Worm (Caenorhabditis elegans) whole organism, late embryonic: Measurements from ENCODE around the gene pad-2.

Experiments used
- C08G9.2 ChIP-seq: sonication (generic microtip); optimal IDR thresholded peaks from 2 replicates; lab custom pipeline; 2016; ENCODE audit warnings: mild to moderate bottlenecking, missing genetic modification characterization, moderate library complexity, missing compliant biosample characterization
- C38D4.7 ChIP-seq: fragments of 200-800 bp; sonication (Bioruptor generic); optimal IDR thresholded peaks from 2 replicates; lab custom pipeline; 2018; ENCODE audit warnings: mild to moderate bottlenecking, missing genetic modification characterization, moderate library complexity, missing compliant biosample characterization
- K02D7.2 ChIP-seq: sonication (generic microtip); optimal IDR thresholded peaks from 2 replicates; lab custom pipeline; 2017; ENCODE audit warnings: mild to moderate bottlenecking, missing genetic modification characterization, missing compliant biosample characterization
- T23F11.4 ChIP-seq: fragments of 200-800 bp; sonication (Bioruptor generic); optimal IDR thresholded peaks from 2 replicates; lab custom pipeline; 2018; ENCODE audit warnings: mild to moderate bottlenecking, missing genetic modification characterization, missing compliant biosample characterization
- ama-1 ChIP-seq: fragments of 150-350 bp; optimal IDR thresholded peaks from 2 replicates; lab custom pipeline; 2014
- ceh-2 ChIP-seq: sonication (generic microtip); optimal IDR thresholded peaks from 2 replicates; lab custom pipeline; 2016; ENCODE audit warnings: missing genotype, missing genetic modification characterization, missing compliant biosample characterization
- ceh-34 ChIP-seq: sonication (generic microtip); optimal IDR thresholded peaks from 2 replicates; lab custom pipeline; 2016; ENCODE audit warnings: mild to moderate bottlenecking, missing genetic modification characterization, missing compliant biosample characterization
- ceh-45 ChIP-seq: fragments of 200-800 bp; sonication (Bioruptor generic); IDR thresholded peaks from 2 replicates; pipeline ENCODE4 v1.3.6; 2022; ENCODE audit warnings: missing genetic modification reagents, missing genetic modification characterization, missing compliant biosample characterization
- ceh-48 ChIP-seq: sonication (generic microtip); optimal IDR thresholded peaks from 2 replicates; lab custom pipeline; 2016; ENCODE audit warnings: missing genetic modification characterization, inconsistent platforms, missing compliant biosample characterization
- che-1 ChIP-seq: sonication (generic microtip); optimal IDR thresholded peaks from 2 replicates; lab custom pipeline; 2016; ENCODE audit warnings: mild to moderate bottlenecking, missing genetic modification characterization, missing compliant biosample characterization
- dmd-4 ChIP-seq: sonication (generic microtip); optimal IDR thresholded peaks from 2 replicates; lab custom pipeline; 2016; ENCODE audit warnings: borderline replicate concordance, missing genetic modification characterization, missing compliant biosample characterization
- dve-1 ChIP-seq: sonication (generic microtip); optimal IDR thresholded peaks from 2 replicates; lab custom pipeline; 2017; ENCODE audit warnings: antibody characterized with exemption, mild to moderate bottlenecking, missing genetic modification characterization, missing compliant biosample characterization
- elt-4 ChIP-seq: sonication (generic microtip); optimal IDR thresholded peaks from 2 replicates; lab custom pipeline; 2016; ENCODE audit warnings: missing genetic modification characterization, missing compliant biosample characterization
- fax-1 ChIP-seq: sonication (generic microtip); optimal IDR thresholded peaks from 2 replicates; lab custom pipeline; 2016; ENCODE audit warnings: missing genotype, missing genetic modification characterization, missing compliant biosample characterization
- fkh-10 ChIP-seq: fragments of 150-350 bp; optimal IDR thresholded peaks from 2 replicates; lab custom pipeline; 2014; ENCODE audit warnings: missing biosample characterization, missing genetic modification reagents, missing genetic modification characterization
- fkh-6 ChIP-seq: sonication (generic microtip); optimal IDR thresholded peaks from 2 replicates; lab custom pipeline; 2016; ENCODE audit warnings: missing genetic modification characterization, missing compliant biosample characterization
- hlh-30 ChIP-seq: sonication (generic microtip); optimal IDR thresholded peaks from 2 replicates; lab custom pipeline; 2017; ENCODE audit warnings: antibody characterized with exemption, missing genetic modification characterization, missing compliant biosample characterization; ENCODE audit not compliant: insufficient read depth
- hlh-8 ChIP-seq: sonication (generic microtip); optimal IDR thresholded peaks from 2 replicates; lab custom pipeline; 2016; ENCODE audit warnings: missing genotype, missing genetic modification characterization, missing compliant biosample characterization
- lim-6 ChIP-seq: sonication (generic microtip); optimal IDR thresholded peaks from 2 replicates; lab custom pipeline; 2016; ENCODE audit warnings: missing genetic modification characterization, missing compliant biosample characterization
- madf-2 ChIP-seq: sonication (generic microtip); optimal IDR thresholded peaks from 2 replicates; lab custom pipeline; 2017; ENCODE audit warnings: missing genetic modification characterization, missing compliant biosample characterization
- mec-3 ChIP-seq: sonication (generic microtip); optimal IDR thresholded peaks from 2 replicates; lab custom pipeline; 2016; ENCODE audit warnings: borderline replicate concordance, missing genetic modification characterization, missing compliant biosample characterization
- nhr-11 ChIP-seq: fragments of 150-350 bp; optimal IDR thresholded peaks from 2 replicates; lab custom pipeline; 2014; ENCODE audit warnings: missing biosample characterization, missing genetic modification characterization
- nhr-232 ChIP-seq: sonication (generic microtip); optimal IDR thresholded peaks from 2 replicates; lab custom pipeline; 2016; ENCODE audit warnings: missing genetic modification characterization, missing compliant biosample characterization
- pag-3 ChIP-seq: sonication (generic microtip); optimal IDR thresholded peaks from 2 replicates; lab custom pipeline; 2016; ENCODE audit warnings: missing compliant biosample characterization, missing genetic modification characterization, borderline replicate concordance
- pat-9 ChIP-seq: fragments of 200-800 bp; sonication (Bioruptor generic); optimal IDR thresholded peaks from 2 replicates; lab custom pipeline; 2018; ENCODE audit warnings: mild to moderate bottlenecking, missing genetic modification characterization, moderate library complexity, missing compliant biosample characterization
- pha-2 ChIP-seq: sonication (generic microtip); optimal IDR thresholded peaks from 2 replicates; lab custom pipeline; 2017; ENCODE audit warnings: mild to moderate bottlenecking, missing genetic modification characterization, missing compliant biosample characterization
- pha-4 ChIP-seq: fragments of 150-350 bp; optimal IDR thresholded peaks from 2 replicates; lab custom pipeline; 2018; ENCODE audit warnings: missing biosample characterization, missing genetic modification reagents, missing genetic modification characterization
- pqm-1 ChIP-seq: sonication (generic microtip); optimal IDR thresholded peaks from 2 replicates; lab custom pipeline; 2016; ENCODE audit warnings: missing genetic modification characterization, missing compliant biosample characterization
- ref-2 ChIP-seq: sonication (generic microtip); optimal IDR thresholded peaks from 2 replicates; lab custom pipeline; 2016; ENCODE audit warnings: missing genetic modification characterization, missing compliant biosample characterization
- sdc-2 ChIP-seq: sonication (generic microtip); optimal IDR thresholded peaks from 2 replicates; lab custom pipeline; 2016; ENCODE audit warnings: missing genotype, missing genetic modification characterization, missing compliant biosample characterization
- sox-2 ChIP-seq: fragments of 200-800 bp; sonication (Bioruptor generic); IDR thresholded peaks from 2 replicates; pipeline ENCODE4 v1.3.6; 2022; ENCODE audit warnings: missing genetic modification reagents, missing genetic modification characterization, missing compliant biosample characterization
- syd-9 ChIP-seq: sonication (generic microtip); optimal IDR thresholded peaks from 2 replicates; lab custom pipeline; 2016; ENCODE audit warnings: mild to moderate bottlenecking, missing genetic modification characterization, moderate library complexity, missing compliant biosample characterization
- tbx-7 ChIP-seq: sonication (generic microtip); optimal IDR thresholded peaks from 2 replicates; lab custom pipeline; 2016; ENCODE audit warnings: missing genotype, missing genetic modification characterization, missing compliant biosample characterization
- ttx-3 ChIP-seq: sonication (generic microtip); optimal IDR thresholded peaks from 2 replicates; lab custom pipeline; 2016; ENCODE audit warnings: missing genetic modification reagents, missing genetic modification characterization, missing compliant biosample characterization
- unc-3 ChIP-seq, 2 experiments: fragments of 200-800 bp in 1 of 2; sonication (Bioruptor generic) in 1 of 2; sonication (generic microtip) in 1 of 2; conservative IDR thresholded peaks in 1 of 2; optimal IDR thresholded peaks in 1 of 2; 2 replicates each; pipeline versions ENCODE4 v1.3.6 to Lab custom; 2016 to 2022; ENCODE audit warnings: missing compliant biosample characterization in 2 of 2, missing genetic modification characterization in 2 of 2, missing genetic modification reagents in 1 of 2
- unc-55 ChIP-seq: sonication (generic microtip); optimal IDR thresholded peaks from 2 replicates; lab custom pipeline; 2017; ENCODE audit warnings: missing biosample characterization, missing genetic modification reagents, missing genetic modification characterization
- unc-86 ChIP-seq: sonication (generic microtip); optimal IDR thresholded peaks from 2 replicates; lab custom pipeline; 2016; ENCODE audit warnings: missing genetic modification characterization, missing compliant biosample characterization
- zip-5 ChIP-seq: sonication (generic microtip); optimal IDR thresholded peaks from 2 replicates; lab custom pipeline; 2016; ENCODE audit warnings: missing genetic modification characterization, missing compliant biosample characterization

The pad-2 gene

DNA sequence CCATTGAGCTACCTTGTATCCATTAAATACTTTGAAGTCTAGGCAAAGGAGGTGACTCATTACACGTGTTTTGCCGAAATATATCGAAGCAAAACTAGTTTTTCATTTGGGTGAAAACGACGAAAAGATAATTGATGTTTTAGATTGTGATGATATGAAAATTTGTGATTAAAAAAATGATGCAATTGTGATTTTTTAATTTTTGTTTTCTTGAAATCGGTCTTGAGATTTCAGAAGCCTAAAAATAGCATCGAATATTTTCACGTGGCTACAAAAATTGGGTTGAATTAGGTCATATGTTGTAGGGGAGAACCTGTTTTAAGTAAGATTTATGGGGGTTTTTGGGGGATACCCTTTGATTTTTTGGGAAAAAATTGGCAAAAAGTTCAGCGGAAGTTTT lies 11.6 kb downstream of the pad-2 start:
- TF ChIP-seq hlh-8 (tag; lab: Kevin White, UChicago), result no peak
- no peak for TF ChIP-seq unc-86 (tag; lab: Kevin White, UChicago)
- TF ChIP-seq ref-2 (tag; lab: Kevin White, UChicago), result no peak
- no peak for TF ChIP-seq ama-1
- TF ChIP-seq ceh-45 (GFP tag; lab: Robert Waterston, UW), result no peak
- TF ChIP-seq dmd-4 (tag; lab: Kevin White, UChicago), result no peak
- no peak for TF ChIP-seq pag-3 (tag; lab: Kevin White, UChicago)
- TF ChIP-seq ttx-3 (tag; lab: Kevin White, UChicago), result no peak
- no peak for TF ChIP-seq tbx-7 (tag; lab: Kevin White, UChicago)
- TF ChIP-seq ceh-2 (tag; lab: Kevin White, UChicago), result no peak
- TF ChIP-seq T23F11.4 (GFP tag; lab: Kevin White, UChicago), result no peak
- TF ChIP-seq fax-1 (tag; lab: Kevin White, UChicago), result no peak
- TF ChIP-seq C38D4.7 (GFP tag; lab: Kevin White, UChicago), result no peak
- TF ChIP-seq pat-9 (tag; lab: Kevin White, UChicago), result no peak
- no peak for TF ChIP-seq ceh-48 (tag; lab: Kevin White, UChicago)

DNA sequence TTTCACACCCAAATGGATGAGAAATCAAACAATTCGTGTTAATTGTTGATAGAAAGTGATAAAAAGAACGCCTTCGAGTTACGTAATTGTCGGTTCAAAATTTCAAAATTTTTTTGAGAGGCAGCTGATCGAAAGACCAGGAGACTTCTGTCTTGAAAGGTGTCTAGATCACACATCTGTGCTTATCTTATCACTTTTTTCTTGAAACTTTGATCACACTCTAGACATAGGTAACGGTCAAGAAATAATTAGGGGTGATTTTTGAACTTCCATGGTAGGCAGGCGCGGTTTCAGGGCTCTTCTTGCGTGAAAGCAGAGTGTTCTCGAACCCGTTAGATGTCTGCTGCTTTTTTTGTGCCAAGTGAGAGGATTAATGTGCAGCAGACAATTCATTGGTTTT lies 14.4 kb downstream of the pad-2 start:
- TF ChIP-seq K02D7.2 (no peak), dve-1 (tag; lab: Kevin White, UChicago) (no peak), madf-2 (tag; lab: Kevin White, UChicago) (no peak), elt-4 (tag; lab: Kevin White, UChicago) (no peak), ttx-3 (tag; lab: Kevin White, UChicago) (no peak), unc-3 (GFP tag; conservative IDR thresholded peaks at IDR 0.05; lab: Robert Waterston, UW) (no peak), unc-3 (tag; optimal IDR thresholded peaks at IDR 0.05; lab: Kevin White, UChicago) (no peak), fkh-10 (GFP tag; lab: Kevin White, UChicago) (no peak), pha-4 (tag; lab: Kevin White, UChicago) (no peak), C08G9.2 (no peak)

DNA sequence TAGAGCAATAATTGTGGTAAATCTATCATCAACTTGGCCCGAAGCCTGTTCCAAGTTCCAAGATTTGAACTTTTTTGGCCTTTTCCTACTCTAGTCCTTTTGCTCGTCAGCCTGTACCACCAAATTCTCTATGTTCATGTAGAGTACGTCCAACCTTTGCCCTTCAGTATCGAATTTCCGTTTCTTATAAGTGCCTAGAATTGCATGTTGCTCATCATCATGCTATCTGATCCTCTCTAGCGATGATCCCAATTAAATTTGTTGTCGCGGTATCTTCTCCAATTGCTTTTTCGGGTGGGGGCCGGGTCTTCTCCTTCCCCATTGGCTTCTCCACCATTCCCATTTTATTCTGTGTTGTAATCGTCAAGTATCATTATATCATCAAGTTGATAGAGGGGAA lies 15.0 kb downstream of the pad-2 start:
- TF ChIP-seq ttx-3 (tag; lab: Kevin White, UChicago) (no peak), mec-3 (tag; lab: Kevin White, UChicago) (no peak), syd-9 (tag; lab: Kevin White, UChicago) (no peak), C38D4.7 (GFP tag; lab: Kevin White, UChicago) (no peak), sdc-2 (no peak), sox-2 (GFP tag; lab: Robert Waterston, UW) (no peak), unc-86 (tag; lab: Kevin White, UChicago) (no peak), hlh-8 (tag; lab: Kevin White, UChicago) (no peak), fax-1 (tag; lab: Kevin White, UChicago) (no peak), hlh-30 (no peak), fkh-6 (tag; lab: Kevin White, UChicago) (no peak), pqm-1 (no peak)

DNA sequence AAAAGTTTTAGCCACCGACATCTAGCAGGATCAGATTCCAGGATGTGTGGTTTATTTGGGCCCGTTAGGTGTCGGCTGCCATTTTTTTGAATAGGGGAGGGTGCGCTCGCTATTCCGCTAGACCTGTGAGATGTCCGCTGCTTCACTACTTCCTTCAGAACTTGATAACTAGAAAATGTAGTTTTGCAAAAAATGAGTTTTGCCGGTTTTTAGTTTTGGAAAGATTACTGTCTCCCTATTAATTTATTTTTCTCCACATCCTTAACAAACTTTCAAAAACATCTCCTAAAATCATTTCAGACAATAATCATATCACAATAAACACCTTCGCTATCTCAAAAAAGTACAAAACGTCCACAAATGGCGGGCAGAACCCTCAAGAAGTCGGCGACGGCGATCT lies 15.9 kb downstream of the pad-2 start, which contains the start of gene vglu-2:
vglu-2 (plus strand) TSS at position 301 of the 400 bp plus-strand sequence.
- TF ChIP-seq ceh-34, result no peak
- TF ChIP-seq unc-55, result no peak
- no peak for TF ChIP-seq nhr-11 (tag; lab: Kevin White, UChicago)
- TF ChIP-seq fkh-10 (GFP tag; lab: Kevin White, UChicago), result no peak
- no peak for TF ChIP-seq zip-5
- no peak for TF ChIP-seq ceh-45 (GFP tag; lab: Robert Waterston, UW)
- TF ChIP-seq pat-9 (tag; lab: Kevin White, UChicago), result no peak
- no peak for TF ChIP-seq lim-6 (tag; lab: Kevin White, UChicago)
- TF ChIP-seq che-1 (tag; lab: Kevin White, UChicago), result no peak
- TF ChIP-seq fkh-6 (tag; lab: Kevin White, UChicago), result no peak
- TF ChIP-seq C08G9.2, result no peak
- TF ChIP-seq nhr-232 (tag; lab: Kevin White, UChicago), result no peak
- no peak for TF ChIP-seq pha-2 (tag; lab: Kevin White, UChicago)
